Fruit fly (Drosophila melanogaster) whole organism: Measurements from ENCODE around the gene CG34124.

Experiments used
- pan ChIP-seq: fragments of >200 bp; optimal IDR thresholded peaks from 2 replicates; lab custom pipeline; 2017
- usp ChIP-seq: fragments of >200 bp; optimal IDR thresholded peaks from 2 replicates; lab custom pipeline; 2017; ENCODE audit warnings: missing biosample characterization, missing genetic modification characterization, mixed read lengths

DNA sequence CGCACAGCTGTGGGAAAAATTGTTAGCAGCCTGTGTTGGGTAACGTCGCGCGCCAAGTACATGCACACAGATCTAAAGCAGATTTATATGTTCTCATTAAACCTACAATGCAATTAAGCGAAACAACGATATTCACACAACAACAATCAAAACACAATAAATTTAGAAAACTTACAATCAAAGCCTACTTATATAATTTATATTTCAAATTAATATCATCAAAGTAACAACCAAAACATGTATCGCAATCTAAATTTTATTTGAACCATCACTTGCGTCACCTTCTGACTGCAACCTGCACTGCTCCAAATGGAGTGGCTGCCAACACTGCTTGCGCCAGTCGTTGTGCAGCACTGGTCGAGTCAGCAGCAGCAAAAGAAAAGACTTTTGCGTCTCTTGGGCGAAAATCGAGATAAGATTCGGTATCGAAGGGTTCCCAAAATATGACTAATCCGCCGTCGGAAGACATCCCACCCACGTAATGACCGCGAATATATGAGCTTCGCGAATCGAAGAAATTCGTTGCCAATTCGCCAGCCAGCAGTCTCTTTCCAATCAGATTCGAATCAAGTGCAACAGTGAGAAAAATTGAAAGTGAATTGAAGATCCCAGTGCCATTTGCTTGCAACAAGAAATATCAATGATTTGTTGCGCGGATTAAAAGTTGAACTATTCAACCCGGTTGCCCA, 23.2 kb downstream of the CG34124 start, which contains the start of the genes CG8892 and CG34126:
- TF ChIP-seq usp (no peak), pan (no peak)
